Worm (Caenorhabditis elegans): ENCODE results near the gene eef-1B.1.

Gene eef-1B.1

ce11 chrIII:7986585-7987171, 13.5 kb upstream of the eef-1B.1 start, which contains the start of gene hrpk-2:
Gene hrpk-2, plus strand, starts transcription at chrIII:7987121.
- TF ChIP-seq aha-1 (tag) (no peak), nhr-41 (GFP tag; IDR thresholded peaks at IDR 0.05) (no peak)

- 0 out of 2 replicates have a peak, but pooled peaks have one; percentile 8 for TF ChIP-seq snpc-1.2 (GFP tag; IDR thresholded peaks at IDR 0.05)
- peak; percentile 11 for TF ChIP-seq aha-1 (tag)
- peak; percentile 64 for TF ChIP-seq set-16 (GFP tag; IDR thresholded peaks at IDR 0.05)
- no peak for TF ChIP-seq snpc-4 (tag; optimal IDR thresholded peaks at IDR 0.05)
- no peak for TF ChIP-seq F49E8.2 (tag; optimal IDR thresholded peaks at IDR 0.05; ENCODE audit: borderline replicate concordance)
- no peak for TF ChIP-seq ceh-62 (tag; optimal IDR thresholded peaks at IDR 0.05)
- no peak for TF ChIP-seq php-3 (GFP tag; IDR thresholded peaks at IDR 0.05)
- peak; percentile 57; the same call in 1 of the 2 replicates for TF ChIP-seq D1046.2 (GFP tag; IDR thresholded peaks at IDR 0.05)
- TF ChIP-seq F44E2.7 (GFP tag; IDR thresholded peaks at IDR 0.05): no peak
Observed at ce11 chrIII:7981938-7982337, 8.8 kb upstream of the eef-1B.1 start.

ce11 chrIII:7981233-7981632, 8.0 kb upstream of the eef-1B.1 start:
- TF ChIP-seq set-16 (GFP tag; IDR thresholded peaks at IDR 0.05) (peak; percentile 66), nhr-77 (tag; optimal IDR thresholded peaks at IDR 0.05) (no peak)

ce11 chrIII:7979659-7980058, 6.5 kb upstream of the eef-1B.1 start, which contains the start of gene clp-1:
Gene clp-1, plus strand, starts transcription at chrIII:7979959.
- no peak for TF ChIP-seq daf-19 (GFP tag; conservative IDR thresholded peaks at IDR 0.05)
- 0 out of 2 replicates have a peak, but pooled peaks have one; percentile 16 for TF ChIP-seq egl-43 (GFP tag; IDR thresholded peaks at IDR 0.05)
- TF ChIP-seq nhr-42 (GFP tag; IDR thresholded peaks at IDR 0.05): no peak
- TF ChIP-seq T26A8.4 (GFP tag; IDR thresholded peaks at IDR 0.05): no peak

ce11 chrIII:7978723-7979122, 5.5 kb upstream of the eef-1B.1 start:
- TF ChIP-seq skn-1 (tag; optimal IDR thresholded peaks at IDR 0.05) (no peak), aha-1 (tag) (peak; percentile 67), dpl-1 (GFP tag; optimal IDR thresholded peaks at IDR 0.05) (peak; percentile 11), nhr-25 (tag; optimal IDR thresholded peaks at IDR 0.05; ENCODE audit: borderline replicate concordance, insufficient read depth) (no peak), mes-2 (tag; optimal IDR thresholded peaks at IDR 0.05; ENCODE audit: poor library complexity, severe bottlenecking) (peak; percentile 26), zip-2 (tag; optimal IDR thresholded peaks at IDR 0.05) (no peak), daf-16 (GFP tag; optimal IDR thresholded peaks at IDR 0.05) (peak in 1 of 2 experiments; percentile 23), daf-16 (tag; optimal IDR thresholded peaks at IDR 0.05) (peak; percentile 92), hlh-11 (tag; optimal IDR thresholded peaks at IDR 0.05) (peak; percentile 75), snpc-1.2 (GFP tag; IDR thresholded peaks at IDR 0.05) (no peak), saeg-2 (GFP tag; IDR thresholded peaks at IDR 0.05) (no peak), lsy-2 (tag; optimal IDR thresholded peaks at IDR 0.05) (peak in 1 of 2 experiments; percentile 44), aly-2 (tag; optimal IDR thresholded peaks at IDR 0.05) (no peak), nhr-28 (tag; optimal IDR thresholded peaks at IDR 0.05) (peak; percentile 44), unc-39 (tag; optimal IDR thresholded peaks at IDR 0.05) (no peak), ceh-82 (tag; optimal IDR thresholded peaks at IDR 0.05) (no peak), fkh-10 (GFP tag; optimal IDR thresholded peaks at IDR 0.05) (no peak), sdz-12 (GFP tag; optimal IDR thresholded peaks at IDR 0.05) (no peak), zfp-3 (GFP tag; conservative IDR thresholded peaks at IDR 0.05) (no peak), egl-27 (tag; optimal IDR thresholded peaks at IDR 0.05) (no peak), nhr-41 (GFP tag; IDR thresholded peaks at IDR 0.05) (no peak), nhr-237 (tag; optimal IDR thresholded peaks at IDR 0.05) (no peak), madf-9 (GFP tag; conservative IDR thresholded peaks at IDR 0.05) (no peak), lin-13 (GFP tag; optimal IDR thresholded peaks at IDR 0.05) (no peak), lim-7 (GFP tag; IDR thresholded peaks at IDR 0.05) (no peak), F44E2.7 (GFP tag; IDR thresholded peaks at IDR 0.05) (no peak), ceh-44 (GFP tag; IDR thresholded peaks at IDR 0.05) (no peak), vab-7 (GFP tag; IDR thresholded peaks at IDR 0.05) (no peak), unc-62 (GFP tag; optimal IDR thresholded peaks at IDR 0.05 in 1 of 2) (no peak), unc-62 (tag; optimal IDR thresholded peaks at IDR 0.05) (no peak), dve-1 (tag; optimal IDR thresholded peaks at IDR 0.05; ENCODE audit: insufficient read depth) (peak; percentile 62), spr-1 (tag; optimal IDR thresholded peaks at IDR 0.05) (no peak), R02D3.7 (tag; optimal IDR thresholded peaks at IDR 0.05) (no peak)
